Fruit fly (Drosophila melanogaster) whole organism, embryonic: ENCODE results near the gene psh.

ENCODE experiments used
- ATbp ChIP-seq: fragments of 200-800 bp; sonication (Bioruptor generic); optimal IDR thresholded peaks from 2 replicates; lab custom pipeline; 2017; ENCODE audit warnings: missing biosample characterization, mild to moderate bottlenecking, missing genetic modification characterization, missing genetic modification reagents
- Antp ChIP-seq: fragments of 200-800 bp; sonication (Bioruptor generic); optimal IDR thresholded peaks from 3 replicates; lab custom pipeline; 2016; ENCODE audit warnings: missing biosample characterization, missing genetic modification characterization
- C15 ChIP-seq: fragments of 200-800 bp; sonication (Bioruptor generic); IDR thresholded peaks from 3 replicates; pipeline ENCODE4 v1.3.6; 2022; ENCODE audit warnings: missing biosample characterization, missing genetic modification characterization
- CG10274 ChIP-seq: fragments of 200-800 bp; sonication (Bioruptor generic); optimal IDR thresholded peaks from 3 replicates; lab custom pipeline; 2017; ENCODE audit warnings: missing biosample characterization, mild to moderate bottlenecking, missing genetic modification characterization
- CG10565 ChIP-seq: fragments of 200-800 bp; sonication (Bioruptor generic); optimal IDR thresholded peaks from 3 replicates; lab custom pipeline; 2016; ENCODE audit warnings: missing biosample characterization, mild to moderate bottlenecking, missing genetic modification characterization
- CG10979 ChIP-seq: fragments of 200-800 bp; sonication (Bioruptor generic); optimal IDR thresholded peaks from 2 replicates; lab custom pipeline; 2018; ENCODE audit warnings: missing biosample characterization, mild to moderate bottlenecking, missing genetic modification characterization, moderate library complexity
- CG1529 ChIP-seq: fragments of 200-800 bp; sonication (Bioruptor generic); optimal IDR thresholded peaks from 3 replicates; lab custom pipeline; 2018; ENCODE audit warnings: missing biosample characterization, missing genetic modification characterization
- CG15601 ChIP-seq: fragments of 200-800 bp; sonication (Bioruptor generic); optimal IDR thresholded peaks from 3 replicates; lab custom pipeline; 2019; ENCODE audit warnings: missing biosample characterization, mild to moderate bottlenecking, missing genetic modification characterization, moderate library complexity
- CG16863 ChIP-seq: fragments of 200-800 bp; sonication (Bioruptor generic); optimal IDR thresholded peaks from 3 replicates; lab custom pipeline; 2016; ENCODE audit warnings: missing biosample characterization, missing genetic modification characterization
- CG18599 ChIP-seq: fragments of 200-800 bp; sonication (Bioruptor generic); optimal IDR thresholded peaks from 3 replicates; lab custom pipeline; 2017; ENCODE audit warnings: missing biosample characterization, missing genetic modification characterization, mild to moderate bottlenecking, moderate library complexity, missing genetic modification reagents
- CG18764 ChIP-seq: fragments of 200-800 bp; sonication (Bioruptor generic); optimal IDR thresholded peaks from 3 replicates; lab custom pipeline; 2016; ENCODE audit warnings: missing biosample characterization, missing genetic modification characterization
- CG2199 ChIP-seq: fragments of 200-800 bp; sonication (Bioruptor generic); IDR thresholded peaks from 3 replicates; pipeline ENCODE4 v1.3.6; 2022; ENCODE audit warnings: missing biosample characterization, missing genetic modification characterization
- CG3726 ChIP-seq: fragments of 200-800 bp; sonication (Bioruptor generic); IDR thresholded peaks from 3 replicates; pipeline ENCODE4, ENCODE4 v1.3.6; 2022; ENCODE audit warnings: missing biosample characterization, missing genetic modification characterization
- CG6689 ChIP-seq: fragments of 200-800 bp; sonication (Bioruptor generic); IDR thresholded peaks from 2 replicates; pipeline ENCODE4 v1.3.6; 2022; ENCODE audit warnings: missing biosample characterization, missing genetic modification characterization
- CG6813 ChIP-seq: fragments of 200-800 bp; sonication (Bioruptor generic); optimal IDR thresholded peaks from 2 replicates; lab custom pipeline; 2017; ENCODE audit warnings: missing biosample characterization, missing genetic modification characterization, mild to moderate bottlenecking, moderate library complexity, missing genetic modification reagents
- CG7786 ChIP-seq: fragments of 200-800 bp; sonication (Bioruptor generic); optimal IDR thresholded peaks from 2 replicates; lab custom pipeline; 2016; ENCODE audit warnings: missing biosample characterization, missing genetic modification characterization
- D19B ChIP-seq: fragments of 200-800 bp; sonication (Bioruptor generic); optimal IDR thresholded peaks from 2 replicates; lab custom pipeline; 2017; ENCODE audit warnings: missing biosample characterization, mild to moderate bottlenecking, missing genetic modification characterization
- Hmx ChIP-seq: fragments of 200-800 bp; sonication (Bioruptor generic); optimal IDR thresholded peaks from 2 replicates; lab custom pipeline; 2016; ENCODE audit warnings: missing biosample characterization, missing genetic modification characterization
- MTF-1 ChIP-seq: fragments of 200-800 bp; sonication (Bioruptor generic); optimal IDR thresholded peaks from 2 replicates; lab custom pipeline; 2018; ENCODE audit warnings: missing biosample characterization, mild to moderate bottlenecking, missing genetic modification characterization, borderline replicate concordance
- Med ChIP-seq: fragments of 200-800 bp; sonication (Bioruptor generic); peaks from one replicate; lab custom pipeline; 2016; ENCODE audit warnings: missing biosample characterization, missing genetic modification characterization, mild to moderate bottlenecking, inconsistent platforms, moderate library complexity
- Nf-YA ChIP-seq: fragments of 200-800 bp; sonication (Bioruptor generic); IDR thresholded peaks from 2 replicates; pipeline ENCODE4 v1.3.6; 2022; ENCODE audit warnings: missing biosample characterization, missing genetic modification characterization
- Rx ChIP-seq: fragments of 200-800 bp; sonication (Bioruptor generic); IDR thresholded peaks from 2 replicates; pipeline ENCODE4 v1.3.6; 2022; ENCODE audit warnings: missing biosample characterization, missing genetic modification characterization
- Taf1 ChIP-seq: fragments of 200-800 bp; sonication (Bioruptor generic); IDR thresholded peaks from 2 replicates; pipeline ENCODE4 v1.3.6; 2022; ENCODE audit warnings: missing biosample characterization, missing genetic modification characterization
- amos ChIP-seq: fragments of 200-800 bp; sonication (Bioruptor generic); IDR thresholded peaks from 2 replicates; pipeline ENCODE4 v1.3.6; 2022; ENCODE audit warnings: missing biosample characterization, missing genetic modification characterization; ENCODE audit not compliant: partially characterized antibody
- ash1 ChIP-seq: fragments of 200-800 bp; sonication (Bioruptor generic); optimal IDR thresholded peaks from 2 replicates; lab custom pipeline; 2018; ENCODE audit warnings: missing biosample characterization, mild to moderate bottlenecking, missing genetic modification characterization
- bowl ChIP-seq: fragments of 200-800 bp; sonication (Bioruptor generic); IDR thresholded peaks from 2 replicates; pipeline ENCODE4 v1.3.6; 2022; ENCODE audit warnings: missing biosample characterization, missing genetic modification characterization
- btn ChIP-seq: fragments of 200-800 bp; sonication (Bioruptor generic); optimal IDR thresholded peaks from 2 replicates; lab custom pipeline; 2016; ENCODE audit warnings: missing biosample characterization, missing genetic modification characterization
- corto ChIP-seq: fragments of 200-800 bp; sonication (Bioruptor generic); optimal IDR thresholded peaks from 2 replicates; lab custom pipeline; 2016; ENCODE audit warnings: missing biosample characterization, mild to moderate bottlenecking, missing genetic modification characterization, moderate library complexity
- crp ChIP-seq, 2 experiments: fragments of 200-800 bp; sonication (Bioruptor generic); optimal IDR thresholded peaks; 2 replicates in 1 of 2; 3 replicates in 1 of 2; lab custom pipeline; 2017; ENCODE audit warnings: missing biosample characterization in 2 of 2, missing genetic modification characterization in 2 of 2, mild to moderate bottlenecking in 1 of 2, moderate library complexity in 1 of 2
- dati ChIP-seq: fragments of 200-800 bp; sonication (Bioruptor generic); IDR thresholded peaks from 2 replicates; pipeline ENCODE4 v1.3.6; 2022; ENCODE audit warnings: missing biosample characterization, missing genetic modification characterization
- exex ChIP-seq: fragments of 200-800 bp; sonication (Bioruptor generic); optimal IDR thresholded peaks from 4 replicates; lab custom pipeline; 2018; ENCODE audit warnings: missing biosample characterization, mild to moderate bottlenecking, missing genetic modification characterization, moderate library complexity
- gcm2 ChIP-seq: fragments of 200-800 bp; sonication (Bioruptor generic); optimal IDR thresholded peaks from 2 replicates; lab custom pipeline; 2016; ENCODE audit warnings: missing biosample characterization, missing genetic modification characterization
- grn ChIP-seq: fragments of 200-800 bp; sonication (Bioruptor generic); optimal IDR thresholded peaks from 3 replicates; lab custom pipeline; 2017; ENCODE audit warnings: missing biosample characterization, missing genetic modification characterization
- gro ChIP-seq: fragments of 200-800 bp; sonication (Bioruptor generic); optimal IDR thresholded peaks from 2 replicates; lab custom pipeline; 2016; ENCODE audit warnings: missing biosample characterization, missing genetic modification characterization
- her ChIP-seq: fragments of 200-800 bp; sonication (Bioruptor generic); optimal IDR thresholded peaks from 2 replicates; lab custom pipeline; 2016; ENCODE audit warnings: missing biosample characterization, missing genetic modification characterization
- ken ChIP-seq: fragments of 200-800 bp; sonication (Bioruptor generic); IDR thresholded peaks from 3 replicates; pipeline ENCODE4 v1.3.6; 2022; ENCODE audit warnings: missing biosample characterization, missing genetic modification characterization
- knrl ChIP-seq: fragments of 200-800 bp; sonication (Bioruptor generic); IDR thresholded peaks from 3 replicates; pipeline ENCODE4 v1.3.6; 2022; ENCODE audit warnings: missing biosample characterization, missing genetic modification characterization; ENCODE audit not compliant: partially characterized antibody
- lbe ChIP-seq: fragments of 200-800 bp; sonication (Bioruptor generic); optimal IDR thresholded peaks from 2 replicates; lab custom pipeline; 2016; ENCODE audit warnings: missing biosample characterization, mild to moderate bottlenecking, missing genetic modification characterization
- pnt ChIP-seq: fragments of 200-800 bp; sonication (Bioruptor generic); optimal IDR thresholded peaks from 3 replicates; lab custom pipeline; 2016; ENCODE audit warnings: missing biosample characterization, missing genetic modification characterization
- pum ChIP-seq: fragments of 200-800 bp; sonication (Bioruptor generic); optimal IDR thresholded peaks from 2 replicates; lab custom pipeline; 2016; ENCODE audit warnings: missing biosample characterization, missing genetic modification characterization
- sens ChIP-seq: fragments of 200-800 bp; sonication (Bioruptor generic); peaks from one replicate; lab custom pipeline; 2016; ENCODE audit warnings: missing biosample characterization, missing genetic modification characterization
- shn ChIP-seq: fragments of 200-800 bp; sonication (Bioruptor generic); optimal IDR thresholded peaks from 3 replicates; lab custom pipeline; 2016; ENCODE audit warnings: missing biosample characterization, missing genetic modification characterization
- sug ChIP-seq: fragments of 200-800 bp; optimal IDR thresholded peaks from 2 replicates; lab custom pipeline; 2019; ENCODE audit warnings: missing biosample characterization, mild to moderate bottlenecking, missing genetic modification characterization, moderate library complexity

Gene psh

DNA sequence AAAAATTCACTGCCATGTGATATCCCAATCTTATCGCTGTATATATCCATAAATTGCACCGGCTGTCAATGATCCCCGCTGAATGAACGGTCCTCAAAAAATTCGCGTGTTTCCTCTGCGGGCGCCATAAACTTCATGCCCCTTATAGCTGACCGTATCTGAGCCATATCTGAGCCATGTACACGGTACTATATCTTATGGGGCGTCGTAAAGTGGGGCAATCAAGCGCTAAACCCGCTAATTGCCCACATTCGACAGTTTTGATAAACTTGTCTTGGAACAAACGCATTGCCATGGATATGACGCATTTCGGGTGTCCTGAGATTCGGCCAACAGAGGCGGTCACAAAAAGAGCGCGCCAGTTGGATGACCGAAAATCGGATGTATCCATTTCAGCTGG lies 24.2 kb upstream of the psh start (continued):
- TF ChIP-seq Med (GFP tag; lab: Kevin White, UChicago) = peak; percentile 63

DNA sequence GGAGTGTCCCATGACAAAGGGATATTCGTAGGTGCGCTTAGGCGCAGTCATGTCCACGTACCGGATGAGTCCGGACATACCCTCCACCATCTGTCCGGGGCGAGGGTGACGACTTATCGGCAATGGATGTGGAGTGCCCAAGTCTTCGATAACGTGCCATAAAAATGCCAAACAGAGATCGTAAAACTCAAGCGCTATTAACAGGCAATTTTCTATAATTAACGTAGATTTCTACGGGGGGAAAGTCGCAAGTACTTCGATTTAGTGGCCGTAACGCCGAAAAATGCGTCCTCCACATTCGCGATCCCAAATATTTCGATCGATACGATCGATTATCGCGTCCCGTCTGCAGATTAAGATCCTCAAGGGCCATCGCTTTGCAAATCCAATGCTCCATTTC lies 22.7 kb upstream of the psh start:
- TF ChIP-seq exex (tag; lab: Kevin White, UChicago) (peak; percentile 93), sug (tag; lab: Kevin White, UChicago) (peak; percentile 35), Hmx (GFP tag; lab: Kevin White, UChicago) (no peak)

dm6 chrX:18508565-18508964 lies 21.8 kb upstream of the psh start:
- TF ChIP-seq lbe (GFP tag; lab: Kevin White, UChicago) (no peak), ash1 (GFP tag; lab: Kevin White, UChicago) (no peak), sens (GFP tag; lab: Kevin White, UChicago) (peak; percentile 46), CG16863 (GFP tag; lab: Kevin White, UChicago) (no peak), CG10979 (tag; lab: Kevin White, UChicago) (no peak), amos (GFP tag; lab: Robert Waterston, UW) (no peak), gcm2 (no peak), sug (tag; lab: Kevin White, UChicago) (peak; percentile 44), D19B (peak; percentile 20), CG7786 (GFP tag; lab: Kevin White, UChicago) (no peak), pnt (GFP tag; lab: Kevin White, UChicago) (no peak), CG1529 (GFP tag; lab: Kevin White, UChicago) (no peak), corto (no peak), her (GFP tag; lab: Kevin White, UChicago) (no peak), grn (GFP tag; lab: Kevin White, UChicago) (peak; percentile 50), CG15601 (tag; lab: Kevin White, UChicago) (no peak), C15 (GFP tag; lab: Robert Waterston, UW) (no peak), CG6813 (GFP tag; lab: Kevin White, UChicago) (no peak), exex (tag; lab: Kevin White, UChicago) (peak; percentile 59)

dm6 chrX:18506639-18507528 lies 20.2 kb upstream of the psh start:
- TF ChIP-seq dati (GFP tag; lab: Robert Waterston, UW) = peak; percentile 69
- peak in 1 of 2 experiments; percentile 21 for TF ChIP-seq crp (GFP tag; optimal IDR thresholded peaks at IDR 0.05; lab: Kevin White, UChicago)
- TF ChIP-seq pnt (GFP tag; lab: Kevin White, UChicago) = peak; percentile 75
- TF ChIP-seq CG18599 = peak; percentile 78
- peak; percentile 85 for TF ChIP-seq CG6689 (GFP tag; lab: Robert Waterston, UW)
- peak; percentile 77 for TF ChIP-seq CG2199
- TF ChIP-seq btn (GFP tag; lab: Kevin White, UChicago) = peak; percentile 74
- TF ChIP-seq ATbp = peak; percentile 79
- TF ChIP-seq ken (GFP tag; lab: Robert Waterston, UW) = peak; percentile 77
- peak; percentile 80 for TF ChIP-seq CG18764 (GFP tag; lab: Kevin White, UChicago)
- no peak for TF ChIP-seq knrl (GFP tag; lab: Robert Waterston, UW)
- peak; percentile 79 for TF ChIP-seq gro (GFP tag; lab: Kevin White, UChicago)
- peak; percentile 26 for TF ChIP-seq CG10274 (GFP tag; lab: Kevin White, UChicago)
- peak; percentile 71 for TF ChIP-seq pum (GFP tag; lab: Kevin White, UChicago)
- TF ChIP-seq MTF-1 (GFP tag; lab: Kevin White, UChicago) = peak; percentile 63
- peak; percentile 38 for TF ChIP-seq CG10565 (GFP tag; lab: Kevin White, UChicago)
- peak; percentile 64 for TF ChIP-seq shn
- peak; percentile 79 for TF ChIP-seq Rx (GFP tag; lab: Robert Waterston, UW)
- TF ChIP-seq Taf1 (GFP tag; lab: Robert Waterston, UW) = peak; percentile 67
- TF ChIP-seq Hmx (GFP tag; lab: Kevin White, UChicago) = peak; percentile 15
- TF ChIP-seq Nf-YA (GFP tag; lab: Robert Waterston, UW) = peak; percentile 42; the same call in 1 of the 2 replicates
- peak; percentile 54; the same call in 1 of the 3 replicates for TF ChIP-seq CG3726
- peak; percentile 48; the same call in 1 of the 2 replicates for TF ChIP-seq bowl (GFP tag; lab: Robert Waterston, UW)
- TF ChIP-seq Antp (GFP tag; lab: Kevin White, UChicago) = peak; percentile 81
